Worm (Caenorhabditis elegans): ENCODE measurements around the gene F28C6.10.

F28C6.10 gene

DNA sequence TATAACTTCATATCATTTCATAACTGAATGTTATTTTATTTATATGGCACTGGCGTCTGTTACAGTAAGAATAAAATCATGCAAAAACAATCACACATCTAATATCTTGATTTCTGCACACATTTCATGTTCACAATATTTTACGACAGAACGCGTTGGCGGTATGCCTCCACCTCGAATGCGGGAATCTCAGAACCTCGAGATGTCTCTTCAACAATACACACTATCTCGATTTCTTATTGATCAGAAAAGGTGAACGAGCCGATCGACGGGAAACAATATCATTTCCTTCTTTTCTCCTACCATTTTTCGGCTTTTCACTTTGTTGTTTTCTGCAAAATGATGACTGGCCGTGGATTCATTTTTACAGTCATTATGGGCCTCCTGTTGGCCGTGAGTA lies at the start of gene F28C6.10:
TSS of gene F28C6.10 (plus strand) at position 301 of the 400 bp plus-strand sequence.
- TF ChIP-seq ztf-7 (tag; optimal IDR thresholded peaks at IDR 0.05), result no peak
- TF ChIP-seq hlh-30 (tag; optimal IDR thresholded peaks at IDR 0.05; ENCODE audit: insufficient read depth), result no peak
- no peak for TF ChIP-seq lir-3 (tag; optimal IDR thresholded peaks at IDR 0.05)
- TF ChIP-seq nhr-41 (GFP tag; IDR thresholded peaks at IDR 0.05), result no peak
- no peak for TF ChIP-seq ama-1 (optimal IDR thresholded peaks at IDR 0.05)
- TF ChIP-seq nhr-28 (tag; optimal IDR thresholded peaks at IDR 0.05), result no peak
- TF ChIP-seq lin-39 (tag; optimal IDR thresholded peaks at IDR 0.05), result no peak
- no peak for TF ChIP-seq T26A8.4 (GFP tag; IDR thresholded peaks at IDR 0.05)
- TF ChIP-seq ztf-11 (tag; optimal IDR thresholded peaks at IDR 0.05), result no peak
- no peak for TF ChIP-seq mep-1 (tag; optimal IDR thresholded peaks at IDR 0.05)
- no peak for TF ChIP-seq tra-1 (GFP tag; IDR thresholded peaks at IDR 0.05)
- TF ChIP-seq saeg-2 (GFP tag; IDR thresholded peaks at IDR 0.05), result no peak
- TF ChIP-seq duxl-1 (tag; optimal IDR thresholded peaks at IDR 0.05; ENCODE audit: poor library complexity), result no peak
- no peak for TF ChIP-seq madf-5 (GFP tag; IDR thresholded peaks at IDR 0.05)
- TF ChIP-seq hmg-1.1 (GFP tag; IDR thresholded peaks at IDR 0.05), result no peak
- TF ChIP-seq zfp-2 (tag; optimal IDR thresholded peaks at IDR 0.05), result no peak

DNA sequence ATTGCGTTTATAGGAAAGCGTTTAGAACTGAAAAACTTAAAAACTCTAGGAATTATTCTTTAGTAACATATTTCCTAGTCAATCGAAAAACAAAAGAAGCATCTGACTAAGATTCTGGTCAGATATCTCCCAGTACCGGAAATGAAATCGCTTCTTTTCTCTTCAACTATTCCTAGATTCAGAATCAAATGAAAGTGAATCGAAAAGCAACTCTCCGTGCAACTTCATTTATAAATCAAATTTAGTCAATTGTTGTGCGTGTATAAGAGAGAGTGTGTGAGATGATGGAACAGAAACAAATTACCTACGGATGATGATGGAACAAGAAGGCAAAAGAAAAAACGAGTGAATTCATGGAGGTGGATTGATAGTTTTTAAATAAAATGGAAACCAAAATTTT lies 48.6 kb upstream of the F28C6.10 start:
- TF ChIP-seq lin-15B (tag; optimal IDR thresholded peaks at IDR 0.05) (no peak), fkh-10 (GFP tag; optimal IDR thresholded peaks at IDR 0.05) (peak; percentile 99), lsy-2 (tag; optimal IDR thresholded peaks at IDR 0.05) (peak in 1 of 2 experiments; percentile 34), ama-1 (optimal IDR thresholded peaks at IDR 0.05) (peak; percentile 31), mep-1 (tag; optimal IDR thresholded peaks at IDR 0.05) (no peak), ctbp-1 (GFP tag; IDR thresholded peaks at IDR 0.05) (no peak), madf-9 (GFP tag; conservative IDR thresholded peaks at IDR 0.05) (no peak), D1046.2 (GFP tag; IDR thresholded peaks at IDR 0.05) (no peak), zip-2 (tag; optimal IDR thresholded peaks at IDR 0.05) (no peak), lin-1 (GFP tag; IDR thresholded peaks at IDR 0.05) (no peak), php-3 (GFP tag; IDR thresholded peaks at IDR 0.05) (no peak), hif-1 (tag; optimal IDR thresholded peaks at IDR 0.05) (no peak), Y105C5A.15 (GFP tag; IDR thresholded peaks at IDR 0.05) (no peak), T26A8.4 (GFP tag; IDR thresholded peaks at IDR 0.05) (no peak), ZK337.2 (GFP tag; IDR thresholded peaks at IDR 0.05) (no peak), nhr-41 (GFP tag; IDR thresholded peaks at IDR 0.05) (no peak), ces-1 (GFP tag; optimal IDR thresholded peaks at IDR 0.05) (peak; percentile 82), arid-1 (GFP tag; conservative IDR thresholded peaks at IDR 0.05) (no peak), fos-1 (tag; optimal IDR thresholded peaks at IDR 0.05) (no peak), madf-5 (GFP tag; IDR thresholded peaks at IDR 0.05) (no peak)

DNA sequence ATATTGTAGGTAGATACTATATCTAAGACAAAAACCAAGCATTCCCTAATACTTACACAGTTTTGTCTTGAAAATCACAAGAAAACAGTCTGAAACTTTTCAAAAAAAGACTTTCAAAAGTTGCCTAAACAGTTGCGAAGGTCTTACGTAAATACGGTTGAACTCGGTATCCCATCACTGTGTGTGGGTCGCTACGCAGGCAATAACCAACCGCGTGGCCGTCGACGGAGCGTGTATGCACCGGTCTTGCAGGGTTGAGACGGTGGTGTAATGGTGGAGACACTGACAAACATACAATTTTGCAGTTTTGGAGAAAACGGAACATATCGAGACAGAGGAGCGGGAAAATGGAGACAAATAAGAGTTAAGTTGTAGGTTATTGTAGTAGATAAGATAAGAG lies 46.5 kb upstream of the F28C6.10 start, which contains the start of gene iff-2:
TSS of gene iff-2 (minus strand) at position 141 of the 400 bp plus-strand sequence.
- TF ChIP-seq hlh-30 (tag; optimal IDR thresholded peaks at IDR 0.05; ENCODE audit: insufficient read depth), result peak; percentile 100
- TF ChIP-seq mep-1 (tag; optimal IDR thresholded peaks at IDR 0.05), result peak; percentile 99
- TF ChIP-seq ceh-62 (tag; optimal IDR thresholded peaks at IDR 0.05), result no peak
- no peak for TF ChIP-seq unc-39 (tag; optimal IDR thresholded peaks at IDR 0.05)
- TF ChIP-seq lin-39 (tag; optimal IDR thresholded peaks at IDR 0.05), result no peak
- peak; percentile 100 for TF ChIP-seq nhr-11 (tag; optimal IDR thresholded peaks at IDR 0.05)
- peak; percentile 98 for TF ChIP-seq lin-15B (tag; optimal IDR thresholded peaks at IDR 0.05)
- TF ChIP-seq ztf-7 (tag; optimal IDR thresholded peaks at IDR 0.05), result peak; percentile 87
- peak; percentile 41 for TF ChIP-seq ceh-28 (tag; optimal IDR thresholded peaks at IDR 0.05)
- TF ChIP-seq pha-4 (GFP tag; IDR thresholded peaks at IDR 0.05), result peak; percentile 96
- no peak for TF ChIP-seq pha-4 (tag; optimal IDR thresholded peaks at IDR 0.05)
- peak; percentile 98 for TF ChIP-seq ceh-20 (GFP tag; IDR thresholded peaks at IDR 0.05)
- peak; percentile 2 for TF ChIP-seq ztf-11 (tag; optimal IDR thresholded peaks at IDR 0.05)
- peak; percentile 73 for TF ChIP-seq set-16 (GFP tag; IDR thresholded peaks at IDR 0.05)
- TF ChIP-seq daf-12 (tag; optimal IDR thresholded peaks at IDR 0.05), result no peak
- peak; percentile 83 for TF ChIP-seq nhr-237 (tag; optimal IDR thresholded peaks at IDR 0.05)
- peak; percentile 100 for TF ChIP-seq mxl-3 (GFP tag; optimal IDR thresholded peaks at IDR 0.05)
- TF ChIP-seq aly-2 (tag; optimal IDR thresholded peaks at IDR 0.05), result peak; percentile 19
- TF ChIP-seq nhr-25 (tag; optimal IDR thresholded peaks at IDR 0.05; ENCODE audit: borderline replicate concordance, insufficient read depth), result peak; percentile 97
- peak; percentile 93 for TF ChIP-seq spr-3 (GFP tag; optimal IDR thresholded peaks at IDR 0.05)
- TF ChIP-seq zfp-2 (tag; optimal IDR thresholded peaks at IDR 0.05), result peak; percentile 100
- peak; percentile 68 for TF ChIP-seq ama-1 (optimal IDR thresholded peaks at IDR 0.05)
- peak; percentile 99 for TF ChIP-seq nhr-6 (tag; optimal IDR thresholded peaks at IDR 0.05)
- no peak; the same call in none of the 2 replicates for TF ChIP-seq mdt-29 (GFP tag; IDR thresholded peaks at IDR 0.05)
- TF ChIP-seq dmd-6 (GFP tag; IDR thresholded peaks at IDR 0.05), result peak; percentile 99
- peak; percentile 99 for TF ChIP-seq hmg-1.1 (GFP tag; IDR thresholded peaks at IDR 0.05)
- TF ChIP-seq ces-1 (GFP tag; optimal IDR thresholded peaks at IDR 0.05), result peak; percentile 77
